Worm (Caenorhabditis elegans) whole organism, L4 larva: ENCODE results near the gene madf-5.

Experiments
- daf-19 ChIP-seq: fragments of 200-800 bp; sonication (Bioruptor generic); conservative IDR thresholded peaks from 2 replicates; pipeline ENCODE4 v1.3.6; 2022; ENCODE audit warnings: missing genetic modification characterization, missing compliant biosample characterization
- dmd-6 ChIP-seq: fragments of 200-800 bp; sonication (Bioruptor generic); IDR thresholded peaks from 2 replicates; pipeline ENCODE4 v1.3.6; 2022; ENCODE audit warnings: missing genetic modification reagents, missing genetic modification characterization, missing compliant biosample characterization
- lin-38 ChIP-seq: fragments of 200-800 bp; sonication (Bioruptor generic); IDR thresholded peaks from 2 replicates; pipeline ENCODE4 v1.3.6; 2022; ENCODE audit warnings: missing genetic modification reagents, missing genetic modification characterization, missing compliant biosample characterization
- unc-62 ChIP-seq, 3 experiments: fragments of 150-350 bp in 1 of 3; sonication (generic microtip); optimal IDR thresholded peaks in 2 of 3; peaks in 1 of 3; 1 replicate in 1 of 3; 2 replicates in 2 of 3; lab custom pipeline; 2014 to 2017; ENCODE audit warnings: missing biosample characterization in 3 of 3, missing genetic modification characterization in 3 of 3, missing genetic modification reagents in 3 of 3, missing genotype in 1 of 3
- ztf-11 ChIP-seq: fragments of 150-350 bp; optimal IDR thresholded peaks from 2 replicates; lab custom pipeline; 2014; ENCODE audit warnings: missing biosample characterization, missing genetic modification characterization

- TF ChIP-seq ztf-11 (no peak), lin-38 (GFP tag; lab: Robert Waterston, UW) (no peak), dmd-6 (GFP tag; lab: Robert Waterston, UW) (no peak), daf-19 (GFP tag; lab: Robert Waterston, UW) (no peak), unc-62 (GFP tag; optimal IDR thresholded peaks at IDR 0.05 in 1 of 2; lab: Kevin White, UChicago) (no peak), unc-62 (tag; optimal IDR thresholded peaks at IDR 0.05; lab: Kevin White, UChicago) (no peak)
Observed at ce11 chrII:14578716-14579115, 5.3 kb downstream of the madf-5 start, which contains the start of gene C01G12.9.
